Fruit fly (Drosophila melanogaster): ENCODE data around the gene CG17029.

Gene CG17029

DNA sequence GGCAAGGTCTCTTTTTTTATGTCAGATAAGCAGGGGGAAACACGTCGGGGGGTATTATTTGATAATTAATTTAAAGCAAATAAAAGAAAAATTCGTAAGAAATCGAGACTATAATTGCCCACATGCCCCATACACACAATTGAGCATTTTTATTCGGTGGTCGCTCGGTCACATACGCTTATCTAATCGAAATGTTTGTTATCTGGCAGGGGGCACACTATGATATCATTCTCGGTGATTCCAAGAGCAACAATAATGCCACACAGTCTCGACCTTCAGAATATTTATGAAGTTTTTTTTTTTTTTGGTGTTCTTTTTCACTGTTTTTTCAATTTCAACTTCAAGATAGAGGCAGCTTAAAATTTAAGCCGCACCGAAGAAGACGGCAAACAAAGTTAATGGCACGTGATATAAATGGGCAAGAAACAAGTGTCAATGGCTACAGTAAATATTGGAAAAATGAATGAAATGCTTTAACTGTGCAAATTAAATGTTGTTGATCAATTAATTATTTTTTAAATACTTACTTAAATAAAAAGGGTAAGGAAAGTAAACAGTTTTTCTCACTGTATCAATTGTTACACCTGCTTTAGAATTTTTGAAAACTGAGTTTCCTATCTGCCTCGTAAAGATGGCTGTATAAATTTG, 22.8 kb downstream of the CG17029 start:
- TF ChIP-seq CG8478 (optimal IDR thresholded peaks at IDR 0.05) (no peak), psq (optimal IDR thresholded peaks at IDR 0.05) (no peak), EcR (GFP tag; optimal IDR thresholded peaks at IDR 0.05) (no peak), pan (optimal IDR thresholded peaks at IDR 0.05) (no peak), usp (GFP tag; optimal IDR thresholded peaks at IDR 0.05) (no peak), Dll (optimal IDR thresholded peaks at IDR 0.05) (no peak)

DNA sequence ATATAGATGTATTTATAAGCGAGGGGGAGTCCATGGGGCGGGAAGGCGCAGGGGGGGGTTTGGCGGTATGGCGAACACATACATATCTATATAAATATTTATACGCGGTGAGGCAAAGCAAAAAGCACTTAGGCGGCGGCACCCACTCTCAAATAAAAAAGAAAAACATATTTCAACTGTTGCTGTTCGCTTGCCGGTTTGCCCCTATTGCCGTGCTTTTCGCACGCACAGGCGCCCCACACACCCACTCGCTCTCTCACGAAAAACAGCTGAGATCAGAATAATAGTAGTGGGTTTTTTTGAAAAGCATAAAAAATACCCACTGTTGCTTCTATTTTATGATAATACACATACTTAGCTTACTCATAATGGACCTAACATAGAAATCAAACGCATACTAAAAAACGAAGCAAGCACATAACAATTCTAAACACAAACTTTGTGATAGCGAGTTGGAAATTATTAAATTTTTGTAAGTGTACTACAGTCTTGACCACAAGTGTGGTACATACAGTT, 24.6 kb downstream of the CG17029 start:
- no peak for TF ChIP-seq pan (optimal IDR thresholded peaks at IDR 0.05)
- no peak for TF ChIP-seq EcR (GFP tag; optimal IDR thresholded peaks at IDR 0.05)
- no peak for TF ChIP-seq psq (optimal IDR thresholded peaks at IDR 0.05)
- TF ChIP-seq usp (GFP tag; optimal IDR thresholded peaks at IDR 0.05) = no peak
- TF ChIP-seq CG8478 (optimal IDR thresholded peaks at IDR 0.05) = no peak
- TF ChIP-seq Dll (optimal IDR thresholded peaks at IDR 0.05) = no peak

DNA sequence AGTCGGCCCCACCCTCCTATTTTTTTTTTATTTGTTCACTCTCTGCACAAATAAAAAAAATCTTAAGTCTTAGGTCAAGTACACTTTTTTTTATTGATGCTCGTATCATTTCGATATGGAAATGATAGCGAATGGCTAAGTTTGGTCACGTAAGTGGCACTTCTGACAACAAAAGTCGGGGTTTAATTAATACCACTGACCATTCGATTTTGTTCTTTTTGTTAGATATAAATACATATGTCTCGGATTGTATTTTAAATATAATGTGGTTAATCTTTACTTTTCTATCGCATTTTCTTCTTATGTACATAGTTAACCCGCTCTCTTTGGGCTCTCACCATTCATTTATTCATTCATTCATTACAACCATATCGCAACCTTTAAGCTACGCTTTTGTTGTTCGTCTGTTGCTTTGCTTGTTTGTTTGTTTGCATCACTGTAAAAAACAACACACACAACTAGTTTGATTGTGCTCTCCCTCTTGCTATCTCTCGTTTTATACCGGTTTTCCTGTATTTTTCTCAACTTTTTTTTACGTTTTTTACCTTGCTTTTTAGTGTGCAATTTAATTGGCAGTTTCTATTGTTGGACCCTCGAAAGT, 25.5 kb downstream of the CG17029 start:
- TF ChIP-seq EcR (GFP tag; optimal IDR thresholded peaks at IDR 0.05) (no peak), usp (GFP tag; optimal IDR thresholded peaks at IDR 0.05) (no peak), Dll (optimal IDR thresholded peaks at IDR 0.05) (no peak), CG8478 (optimal IDR thresholded peaks at IDR 0.05) (no peak), pan (optimal IDR thresholded peaks at IDR 0.05) (no peak), psq (optimal IDR thresholded peaks at IDR 0.05) (no peak)

DNA sequence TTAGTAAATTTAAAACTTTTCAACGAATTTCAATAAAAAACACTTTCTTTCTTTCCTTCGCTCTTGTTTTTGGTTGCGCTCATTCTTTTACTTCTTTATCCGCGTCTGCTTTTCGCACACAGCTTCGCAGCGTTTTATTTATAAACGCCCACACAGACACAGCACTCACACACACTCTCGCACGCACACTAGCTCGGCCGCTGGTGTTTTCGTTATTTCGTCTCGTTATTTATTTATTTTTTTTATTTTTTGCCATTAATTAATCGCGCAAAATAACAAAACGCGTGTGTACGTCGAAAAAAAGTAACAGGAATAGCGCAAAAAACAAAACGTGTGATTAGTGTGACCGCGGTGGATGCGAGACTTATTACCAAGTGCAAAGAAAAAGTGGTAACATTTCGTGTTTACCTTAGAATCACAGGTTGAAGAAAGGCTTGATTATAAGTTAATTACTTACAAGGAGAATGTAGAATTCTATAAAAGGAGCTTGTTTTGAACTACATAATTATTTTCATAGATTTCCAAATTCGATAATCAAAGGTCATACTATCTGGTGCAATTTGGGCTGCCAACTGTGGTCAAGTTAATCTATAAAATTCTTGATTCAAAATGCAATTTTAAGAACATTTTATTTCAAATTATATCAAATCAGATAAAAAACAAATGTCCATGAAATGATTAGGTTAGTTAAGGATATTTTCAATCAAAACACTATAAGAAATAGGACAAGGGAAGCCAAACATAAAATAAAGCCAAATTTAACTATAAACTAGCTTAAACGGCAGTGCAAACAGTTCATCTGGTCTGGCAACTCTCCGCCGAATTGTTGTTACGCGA, 27.9 kb downstream of the CG17029 start, which contains the start of the genes hzg and mRpS31:
Gene hzg (minus strand): TSS at position 336 of the 837 bp plus-strand sequence.
Gene mRpS31 (plus strand): TSS at position 793 of the 837 bp plus-strand sequence.
- TF ChIP-seq CG8478 (optimal IDR thresholded peaks at IDR 0.05) (no peak), psq (optimal IDR thresholded peaks at IDR 0.05) (no peak), Dll (optimal IDR thresholded peaks at IDR 0.05) (no peak), EcR (GFP tag; optimal IDR thresholded peaks at IDR 0.05) (no peak), usp (GFP tag; optimal IDR thresholded peaks at IDR 0.05) (no peak), pan (optimal IDR thresholded peaks at IDR 0.05) (no peak)

DNA sequence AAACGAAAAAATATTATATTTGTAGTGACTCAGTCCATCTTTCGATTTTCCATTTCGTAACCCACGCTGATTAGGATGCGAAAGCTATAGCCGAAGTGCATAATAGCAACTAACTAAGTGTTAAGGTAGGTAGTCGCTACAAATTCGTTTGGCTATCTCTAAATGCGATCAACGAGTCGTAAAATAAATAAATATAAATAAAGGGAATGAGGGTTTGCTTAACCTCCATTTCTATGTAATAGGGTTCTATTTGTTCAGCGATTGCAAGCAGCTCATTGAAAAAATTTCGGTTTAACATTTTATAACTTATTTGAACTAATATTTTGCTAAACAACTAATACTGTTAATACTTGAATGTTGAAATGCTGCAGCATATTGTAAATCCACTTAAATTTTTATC, 33.5 kb downstream of the CG17029 start:
- TF ChIP-seq pan (optimal IDR thresholded peaks at IDR 0.05) (no peak), Dll (optimal IDR thresholded peaks at IDR 0.05) (no peak), usp (GFP tag; optimal IDR thresholded peaks at IDR 0.05) (no peak), EcR (GFP tag; optimal IDR thresholded peaks at IDR 0.05) (no peak), psq (optimal IDR thresholded peaks at IDR 0.05) (no peak), CG8478 (optimal IDR thresholded peaks at IDR 0.05) (no peak)

DNA sequence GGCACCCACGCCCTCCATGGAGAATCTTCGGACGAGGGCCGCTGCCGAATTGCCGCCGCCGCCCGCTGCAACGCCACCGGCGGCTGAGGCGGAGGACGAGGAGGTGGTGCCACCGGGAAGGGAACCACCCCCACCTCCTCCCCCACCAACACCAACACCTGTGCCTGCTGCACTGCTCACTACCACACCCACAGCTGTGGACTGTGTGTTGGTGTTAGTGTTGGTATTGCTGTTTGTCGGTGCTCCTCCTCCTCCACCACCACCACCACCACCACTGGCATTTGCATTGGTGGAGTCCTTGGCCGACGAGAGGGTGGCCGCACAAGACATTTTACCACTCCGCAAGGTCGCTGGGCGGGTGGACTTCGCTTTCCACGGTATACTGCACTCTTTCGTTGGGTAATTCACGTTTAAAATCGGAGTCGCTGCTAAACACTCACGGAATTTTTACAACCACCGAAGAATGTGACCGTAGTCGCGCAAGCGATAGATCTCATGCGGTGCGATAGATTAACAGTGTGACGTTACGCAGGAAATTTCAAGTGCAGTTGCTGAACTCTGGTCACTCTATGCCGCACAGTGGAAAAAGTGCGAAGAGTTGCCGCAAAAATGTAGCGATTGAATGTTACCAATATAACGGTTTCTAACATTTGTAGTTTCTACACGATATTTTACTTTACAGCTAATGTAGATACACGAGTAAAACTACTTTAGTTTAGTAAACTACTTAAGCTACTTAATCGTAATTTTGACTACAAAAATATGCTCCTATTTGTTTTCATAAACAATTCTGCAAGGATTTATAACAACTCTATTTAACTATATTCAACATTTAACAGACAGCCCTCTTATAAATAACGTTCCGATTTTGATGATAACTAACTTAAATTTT, 34.9 kb downstream of the CG17029 start, which contains the start of gene mib1:
Gene mib1 (minus strand): TSS at position 494 of the 892 bp plus-strand sequence.
- TF ChIP-seq EcR (GFP tag; optimal IDR thresholded peaks at IDR 0.05) = no peak
- peak; percentile 3 for TF ChIP-seq CG8478 (optimal IDR thresholded peaks at IDR 0.05)
- TF ChIP-seq psq (optimal IDR thresholded peaks at IDR 0.05) = no peak

DNA sequence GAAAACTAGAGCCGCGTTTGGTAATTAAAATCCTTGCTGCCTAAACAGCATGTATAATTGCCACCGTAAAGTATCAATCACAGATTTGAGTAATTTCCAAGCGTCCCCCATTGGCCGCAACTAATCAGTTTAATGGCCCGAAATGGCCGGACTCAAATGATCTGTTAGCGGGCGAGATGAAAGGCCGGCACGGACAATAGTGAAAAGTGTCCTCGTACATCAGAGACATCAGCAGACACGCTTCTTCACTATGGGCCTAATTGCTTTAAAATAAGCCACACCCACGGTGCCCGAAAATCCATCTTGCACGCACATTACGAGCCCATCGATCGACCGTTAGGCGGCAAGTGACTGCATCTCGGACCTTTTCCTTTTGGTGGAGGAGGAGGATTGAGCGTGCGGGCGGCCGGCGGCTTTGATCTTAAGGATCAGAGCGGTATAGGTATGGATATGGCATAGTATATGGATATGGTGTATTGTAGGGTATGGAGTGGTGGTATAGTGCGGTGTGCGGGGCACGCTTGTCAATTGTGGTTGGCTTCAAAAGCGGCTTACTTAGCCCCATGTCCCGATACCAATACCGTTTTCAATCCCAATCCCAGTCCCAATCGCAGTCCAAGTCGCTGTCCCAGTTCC, 35.8 kb downstream of the CG17029 start:
- TF ChIP-seq EcR (GFP tag; optimal IDR thresholded peaks at IDR 0.05) (no peak), psq (optimal IDR thresholded peaks at IDR 0.05) (no peak), Dll (optimal IDR thresholded peaks at IDR 0.05) (no peak), CG8478 (optimal IDR thresholded peaks at IDR 0.05) (no peak), pan (optimal IDR thresholded peaks at IDR 0.05) (no peak), usp (GFP tag; optimal IDR thresholded peaks at IDR 0.05) (no peak)

DNA sequence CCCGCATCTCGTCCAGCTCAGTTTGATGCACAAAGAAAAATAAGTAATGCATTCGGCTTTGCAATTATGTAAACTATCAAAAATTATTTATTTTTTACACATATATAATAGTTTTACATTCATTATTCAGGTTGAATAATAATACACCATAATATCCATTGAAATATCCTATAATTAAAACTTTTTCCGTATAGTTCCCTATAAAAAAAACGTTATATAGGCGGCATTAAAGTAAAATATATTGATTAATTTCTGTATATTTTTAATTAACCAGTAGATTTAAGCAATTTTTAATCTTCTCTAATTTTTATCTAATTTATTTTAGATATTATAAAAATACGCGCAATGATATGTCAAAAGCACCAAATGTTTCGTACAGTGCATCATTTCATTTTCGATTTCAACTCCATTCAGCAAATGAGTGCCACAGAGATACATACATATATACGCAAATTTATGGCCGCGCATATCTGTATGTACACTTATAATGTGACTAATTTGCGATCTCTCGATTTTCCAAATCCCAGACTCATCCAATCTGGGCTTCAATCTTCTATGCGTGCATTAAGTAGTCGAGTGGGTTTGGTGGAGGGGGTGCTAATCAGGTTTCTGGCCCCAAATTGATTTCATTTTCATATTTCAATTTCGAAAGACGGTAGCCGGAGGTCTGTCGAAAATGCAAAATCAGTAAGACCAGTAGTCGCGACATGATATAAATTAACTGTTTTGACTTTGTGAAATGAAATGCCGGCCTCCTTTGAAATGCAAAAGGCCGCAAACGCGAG, 36.7 kb downstream of the CG17029 start:
- TF ChIP-seq Dll (optimal IDR thresholded peaks at IDR 0.05) (no peak), CG8478 (optimal IDR thresholded peaks at IDR 0.05) (no peak), pan (optimal IDR thresholded peaks at IDR 0.05) (no peak), usp (GFP tag; optimal IDR thresholded peaks at IDR 0.05) (no peak), psq (optimal IDR thresholded peaks at IDR 0.05) (no peak), EcR (GFP tag; optimal IDR thresholded peaks at IDR 0.05) (no peak)

DNA sequence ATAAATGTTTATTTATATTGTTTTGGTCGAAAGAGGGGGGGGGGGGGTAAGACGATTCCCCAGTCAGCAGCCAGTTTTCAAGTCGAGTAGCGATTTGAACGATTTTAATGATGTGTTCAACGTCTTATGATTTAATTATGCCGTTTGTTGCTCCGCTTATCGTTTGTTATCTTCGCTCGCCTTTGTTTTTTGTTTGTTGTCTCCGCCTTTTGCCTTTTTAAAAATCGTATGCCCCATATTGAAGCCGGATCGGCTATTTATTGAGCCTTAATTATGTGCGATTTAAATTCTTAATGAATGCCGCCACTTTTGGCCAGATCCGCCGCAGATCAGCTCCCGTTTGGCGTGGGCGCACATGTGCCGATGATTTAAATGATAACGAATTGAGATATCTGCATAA, 37.8 kb downstream of the CG17029 start:
- no peak for TF ChIP-seq pan (optimal IDR thresholded peaks at IDR 0.05)
- no peak for TF ChIP-seq EcR (GFP tag; optimal IDR thresholded peaks at IDR 0.05)
- no peak for TF ChIP-seq usp (GFP tag; optimal IDR thresholded peaks at IDR 0.05)
- no peak for TF ChIP-seq Dll (optimal IDR thresholded peaks at IDR 0.05)
- TF ChIP-seq psq (optimal IDR thresholded peaks at IDR 0.05) = no peak
- no peak for TF ChIP-seq CG8478 (optimal IDR thresholded peaks at IDR 0.05)

Data from whole organism.